Worm (Caenorhabditis elegans) whole organism, L1 larva: ENCODE measurements around the gene F15A4.5.
"Not testable (repeated sequence)": the region's sequence is repeated elsewhere in the genome, so short reads cannot be mapped to it uniquely, and the experiment has no call there.

Source experiments
- aha-1 ChIP-seq: fragments of 150-350 bp; optimal IDR thresholded peaks from 2 replicates; lab custom pipeline; 2014; ENCODE audit warnings: missing biosample characterization, missing genetic modification characterization
- ceh-63 ChIP-seq: fragments of 200-800 bp; sonication (Bioruptor generic); optimal IDR thresholded peaks from 2 replicates; lab custom pipeline; 2018; ENCODE audit warnings: mild to moderate bottlenecking, missing genetic modification characterization, missing compliant biosample characterization
- ceh-8 ChIP-seq: fragments of 200-800 bp; sonication (Bioruptor generic); optimal IDR thresholded peaks from 2 replicates; lab custom pipeline; 2018; ENCODE audit warnings: mild to moderate bottlenecking, missing genetic modification characterization, moderate library complexity, missing compliant biosample characterization
- ces-1 ChIP-seq: fragments of 150-350 bp; optimal IDR thresholded peaks from 2 replicates; lab custom pipeline; 2014; ENCODE audit warnings: missing biosample characterization, missing genetic modification reagents, missing genetic modification characterization
- efl-1 ChIP-seq, 4 experiments: fragments of 150-350 bp; optimal IDR thresholded peaks in 3 of 4; peaks in 1 of 4; 1 replicate in 1 of 4; 2 replicates in 3 of 4; lab custom pipeline; 2014; ENCODE audit warnings: missing biosample characterization in 2 of 4, missing genetic modification characterization in 2 of 4, missing genetic modification reagents in 2 of 4
- egl-13 ChIP-seq: sonication (generic microtip); optimal IDR thresholded peaks from 2 replicates; lab custom pipeline; 2016; ENCODE audit warnings: missing genotype, missing genetic modification reagents, missing genetic modification characterization, missing compliant biosample characterization
- elt-3 ChIP-seq, 6 experiments: fragments of 150-350 bp in 1 of 6; sonication (generic microtip); optimal IDR thresholded peaks; 2 replicates each; lab custom pipeline; 2017 to 2018; ENCODE audit warnings: missing biosample characterization in 6 of 6, missing genetic modification characterization in 6 of 6, inconsistent platforms in 1 of 6
- ets-5 ChIP-seq: fragments of 200-800 bp; sonication (Bioruptor generic); IDR thresholded peaks from 2 replicates; pipeline ENCODE4 v1.3.6; 2022; ENCODE audit warnings: missing genetic modification characterization, missing compliant biosample characterization
- fkh-10 ChIP-seq: sonication (generic microtip); optimal IDR thresholded peaks from 2 replicates; lab custom pipeline; 2017; ENCODE audit warnings: missing biosample characterization, missing genetic modification reagents, missing genetic modification characterization
- fkh-4 ChIP-seq: sonication (generic microtip); optimal IDR thresholded peaks from 2 replicates; lab custom pipeline; 2016; ENCODE audit warnings: missing compliant biosample characterization, missing genetic modification characterization, borderline replicate concordance
- hlh-4 ChIP-seq: sonication (generic microtip); optimal IDR thresholded peaks from 2 replicates; lab custom pipeline; 2016; ENCODE audit warnings: mild to moderate bottlenecking, missing genetic modification characterization, missing compliant biosample characterization
- hpl-2 ChIP-seq: fragments of 150-350 bp; optimal IDR thresholded peaks from 2 replicates; lab custom pipeline; 2014; ENCODE audit warnings: missing biosample characterization, missing genetic modification reagents, missing genetic modification characterization
- jun-1 ChIP-seq: fragments of 150-350 bp; optimal IDR thresholded peaks from 2 replicates; lab custom pipeline; 2014; ENCODE audit warnings: missing biosample characterization, missing genetic modification reagents, missing genetic modification characterization
- lin-13 ChIP-seq: fragments of 150-350 bp; optimal IDR thresholded peaks from 2 replicates; lab custom pipeline; 2014; ENCODE audit warnings: missing biosample characterization, missing genetic modification reagents, missing genetic modification characterization
- lin-14 ChIP-seq: fragments of 200-800 bp; sonication (Bioruptor generic); optimal IDR thresholded peaks from 2 replicates; lab custom pipeline; 2018; ENCODE audit warnings: mild to moderate bottlenecking, missing genetic modification characterization, moderate library complexity, missing compliant biosample characterization
- lin-15B ChIP-seq: fragments of 150-350 bp; sonication (generic microtip); optimal IDR thresholded peaks from 3 replicates; lab custom pipeline; 2014; ENCODE audit warnings: missing biosample characterization, missing genetic modification characterization
- lsy-2 ChIP-seq, 2 experiments: fragments of 150-350 bp; optimal IDR thresholded peaks; 2 replicates each; lab custom pipeline; 2014; ENCODE audit warnings: missing biosample characterization in 2 of 2, missing genetic modification characterization in 2 of 2
- mab-9 ChIP-seq: fragments of 200-800 bp; sonication (Bioruptor generic); IDR thresholded peaks from 2 replicates; pipeline ENCODE4 v1.3.6; 2022; ENCODE audit warnings: missing genetic modification reagents, missing genetic modification characterization, missing compliant biosample characterization
- mdl-1 ChIP-seq, 2 experiments: fragments of 150-350 bp; optimal IDR thresholded peaks; 2 replicates each; lab custom pipeline; 2014 to 2017; ENCODE audit warnings: missing biosample characterization in 2 of 2, missing genetic modification characterization in 2 of 2, inconsistent platforms in 1 of 2
- mef-2 ChIP-seq: fragments of 150-350 bp; optimal IDR thresholded peaks from 2 replicates; lab custom pipeline; 2014; ENCODE audit warnings: missing biosample characterization, missing genetic modification characterization
- nhr-12 ChIP-seq: sonication (generic microtip); optimal IDR thresholded peaks from 2 replicates; lab custom pipeline; 2017; ENCODE audit warnings: missing biosample characterization, missing genetic modification characterization
- nhr-237 ChIP-seq: fragments of 150-350 bp; optimal IDR thresholded peaks from 2 replicates; lab custom pipeline; 2014; ENCODE audit warnings: missing biosample characterization, missing genetic modification characterization
- nhr-71 ChIP-seq: sonication (generic microtip); optimal IDR thresholded peaks from 2 replicates; lab custom pipeline; 2016; ENCODE audit warnings: mild to moderate bottlenecking, missing genetic modification characterization, moderate library complexity, missing compliant biosample characterization
- nhr-76 ChIP-seq: sonication (generic microtip); optimal IDR thresholded peaks from 2 replicates; lab custom pipeline; 2017; ENCODE audit warnings: missing biosample characterization, missing genetic modification characterization
- nhr-84 ChIP-seq: sonication (generic microtip); optimal IDR thresholded peaks from 2 replicates; lab custom pipeline; 2017; ENCODE audit warnings: missing biosample characterization, missing genetic modification characterization
- nhr-85 ChIP-seq: sonication (generic microtip); peaks from one replicate; lab custom pipeline; 2016; ENCODE audit warnings: missing genetic modification characterization, inconsistent platforms, missing compliant biosample characterization
- pax-3 ChIP-seq: fragments of 200-800 bp; sonication (Bioruptor generic); optimal IDR thresholded peaks from 2 replicates; lab custom pipeline; 2018; ENCODE audit warnings: mild to moderate bottlenecking, missing genetic modification characterization, moderate library complexity, missing compliant biosample characterization
- pqm-1 ChIP-seq: sonication (generic microtip); optimal IDR thresholded peaks from 3 replicates; lab custom pipeline; 2017; ENCODE audit warnings: missing biosample characterization, missing genetic modification characterization
- snpc-4 ChIP-seq: fragments of 150-350 bp; optimal IDR thresholded peaks from 2 replicates; lab custom pipeline; 2014; ENCODE audit warnings: missing biosample characterization, missing genetic modification characterization
- snu-23 ChIP-seq: sonication (generic microtip); optimal IDR thresholded peaks from 2 replicates; lab custom pipeline; 2016; ENCODE audit warnings: missing genetic modification characterization, missing compliant biosample characterization
- sox-4 ChIP-seq: sonication (generic microtip); optimal IDR thresholded peaks from 2 replicates; lab custom pipeline; 2016; ENCODE audit warnings: missing genetic modification characterization, missing compliant biosample characterization
- sptf-1 ChIP-seq: fragments of 150-350 bp; optimal IDR thresholded peaks from 2 replicates; lab custom pipeline; 2014; ENCODE audit warnings: missing biosample characterization, missing genetic modification characterization
- sup-37 ChIP-seq: fragments of 200-800 bp; sonication (Bioruptor generic); optimal IDR thresholded peaks from 2 replicates; lab custom pipeline; 2018; ENCODE audit warnings: mild to moderate bottlenecking, missing genetic modification characterization, missing compliant biosample characterization
- unc-62 ChIP-seq: fragments of 150-350 bp; optimal IDR thresholded peaks from 2 replicates; lab custom pipeline; 2014; ENCODE audit warnings: missing biosample characterization, missing genetic modification reagents, missing genetic modification characterization
- vab-15 ChIP-seq: sonication (generic microtip); optimal IDR thresholded peaks from 2 replicates; lab custom pipeline; 2017; ENCODE audit warnings: missing genotype, mild to moderate bottlenecking, missing genetic modification characterization, missing compliant biosample characterization
- ztf-11 ChIP-seq, 2 experiments: sonication (generic microtip); optimal IDR thresholded peaks; 2 replicates each; lab custom pipeline; 2016 to 2017; ENCODE audit warnings: missing genetic modification characterization in 2 of 2, missing biosample characterization in 1 of 2, missing compliant biosample characterization in 1 of 2
- ztf-4 ChIP-seq: fragments of 150-350 bp; optimal IDR thresholded peaks from 2 replicates; lab custom pipeline; 2014; ENCODE audit warnings: missing biosample characterization, missing genetic modification characterization

Gene F15A4.5

DNA sequence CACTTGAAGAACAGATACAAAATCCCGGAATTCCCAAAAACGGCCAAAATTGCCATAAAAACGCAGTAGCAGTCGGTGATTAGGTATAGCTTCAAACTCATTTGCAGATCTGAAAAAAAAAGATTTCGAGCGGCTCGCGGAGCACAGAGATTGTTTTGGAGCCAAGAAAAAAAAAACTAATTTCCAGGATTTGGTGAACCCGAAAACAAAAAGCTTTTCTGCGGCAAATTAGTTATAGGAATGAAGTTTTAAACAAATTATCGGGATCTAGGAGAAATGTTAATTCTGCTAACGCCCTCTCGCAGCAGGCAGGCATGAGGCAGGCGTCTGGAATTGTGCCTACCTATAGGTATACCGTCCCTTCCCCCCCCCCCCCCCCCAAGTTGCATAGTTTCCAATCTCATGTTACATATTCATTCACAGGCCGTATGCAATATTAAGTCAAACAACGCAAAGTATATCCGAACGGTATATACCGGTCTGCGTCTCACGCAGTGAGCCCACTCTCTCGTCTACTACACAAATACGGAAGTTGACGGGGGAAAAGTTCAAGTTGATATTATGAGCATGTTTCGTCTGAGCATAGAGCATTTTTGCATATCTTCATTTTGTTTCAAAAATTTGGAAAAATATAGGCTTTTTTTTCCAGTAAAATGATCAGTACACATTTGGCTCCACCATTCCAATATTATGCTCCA lies 26.2 kb downstream of the F15A4.5 start, which contains the start of the genes W05H5.1 and pitr-6:
Gene W05H5.1, minus strand, starts transcription at position 101 of the 698 bp plus-strand sequence.
Gene pitr-6, plus strand, starts transcription at position 648 of the 698 bp plus-strand sequence.
- no peak for TF ChIP-seq nhr-76 (tag; lab: Kevin White, UChicago)
- no peak for TF ChIP-seq jun-1 (tag; lab: Kevin White, UChicago)
- TF ChIP-seq hlh-4 = no peak
- TF ChIP-seq nhr-237 = no peak
- TF ChIP-seq sup-37 (GFP tag; lab: Kevin White, UChicago) = no peak
- no peak for TF ChIP-seq aha-1 (tag; lab: Kevin White, UChicago)
- TF ChIP-seq snpc-4 (tag; lab: Kevin White, UChicago) = no peak
- TF ChIP-seq sptf-1 (tag; lab: Kevin White, UChicago) = no peak
- TF ChIP-seq egl-13 (tag; lab: Kevin White, UChicago) = no peak
- no peak for TF ChIP-seq sox-4 (tag; lab: Kevin White, UChicago)
- TF ChIP-seq ceh-8 (GFP tag; lab: Kevin White, UChicago) = no peak
- TF ChIP-seq ceh-63 = no peak
- no peak for TF ChIP-seq unc-62

DNA sequence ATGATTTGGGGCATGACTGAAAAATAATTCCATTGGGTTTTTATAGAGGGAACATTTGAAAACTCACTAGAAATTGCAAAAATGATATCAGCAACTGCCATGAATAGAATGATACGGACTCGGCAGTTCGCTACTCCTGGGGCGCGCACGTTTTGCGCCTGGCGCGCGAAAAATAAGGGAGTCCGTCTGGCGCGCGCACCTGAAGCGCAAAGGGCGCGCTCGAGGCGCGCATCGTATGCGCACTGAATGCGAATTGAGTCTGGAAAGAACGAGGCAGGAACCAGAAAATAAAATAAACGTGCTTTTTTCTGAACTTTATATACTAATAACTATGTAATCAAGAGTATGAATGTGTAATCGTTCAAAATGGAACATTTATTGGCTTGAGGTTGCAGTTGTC lies 29.9 kb downstream of the F15A4.5 start, which contains the start of gene Y57A10C.10:
Gene Y57A10C.10, minus strand, starts transcription at position 101 of the 400 bp plus-strand sequence.
- TF ChIP-seq nhr-84, nhr-85, nhr-12 (tag; lab: Kevin White, UChicago): not testable (repeated sequence)

DNA sequence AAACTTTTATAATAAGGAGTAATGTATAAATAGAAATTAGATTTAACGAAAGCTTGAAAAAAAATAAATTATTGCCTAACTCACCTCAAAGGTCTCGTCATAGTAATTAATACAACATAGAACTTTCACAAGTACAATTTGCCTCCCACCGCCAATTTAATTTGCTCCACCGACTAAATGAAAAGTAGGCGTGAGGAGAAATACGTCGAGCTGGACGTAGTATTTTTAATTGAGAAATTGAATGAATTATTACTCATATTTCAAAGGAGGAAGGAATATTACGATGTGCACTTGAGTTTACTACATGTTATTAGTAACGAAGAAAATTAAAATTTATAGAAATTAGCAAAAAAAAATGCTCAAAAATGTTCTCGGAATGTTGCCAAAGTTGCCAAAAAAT lies 32.6 kb downstream of the F15A4.5 start, which contains the start of gene Y57A10C.9:
Gene Y57A10C.9, minus strand, starts transcription at position 101 of the 400 bp plus-strand sequence.
- TF ChIP-seq pax-3 (tag; lab: Kevin White, UChicago) (no peak), nhr-71 (tag; lab: Kevin White, UChicago) (peak; percentile 1), pqm-1 (tag; lab: Kevin White, UChicago) (no peak)

DNA sequence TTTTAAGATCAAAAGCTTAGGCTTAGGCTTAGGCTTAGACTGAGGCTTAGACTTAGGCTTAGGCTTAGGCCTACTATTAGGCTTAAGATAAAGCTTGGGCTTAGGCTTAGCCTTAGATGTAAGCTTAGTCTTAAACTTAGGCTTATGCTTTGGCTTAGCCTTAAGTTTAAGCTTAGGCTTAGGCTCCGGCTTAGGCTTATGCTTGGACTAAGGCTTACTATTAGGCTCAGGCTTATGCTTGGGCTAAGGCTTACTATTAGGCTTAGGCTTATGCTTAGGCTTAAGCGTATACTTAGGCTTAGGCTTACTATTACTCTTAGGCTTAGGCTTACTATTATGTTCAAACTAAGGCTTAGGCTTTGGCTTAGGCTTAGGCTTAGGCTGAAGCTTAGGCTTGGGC lies 34.3 kb downstream of the F15A4.5 start:
- TF ChIP-seq aha-1 (tag; lab: Kevin White, UChicago) = no peak
- no peak for TF ChIP-seq mdl-1 (tag; optimal IDR thresholded peaks at IDR 0.05; lab: Kevin White, UChicago)
- TF ChIP-seq nhr-76 (tag; lab: Kevin White, UChicago) = no peak
- TF ChIP-seq mef-2 (tag; lab: Kevin White, UChicago) = no peak
- TF ChIP-seq lin-13 (GFP tag; lab: Kevin White, UChicago) = no peak
- no peak for TF ChIP-seq fkh-10 (GFP tag; lab: Kevin White, UChicago)
- no peak for TF ChIP-seq fkh-4 (tag; lab: Kevin White, UChicago)
- TF ChIP-seq ets-5 (GFP tag; lab: Robert Waterston, UW) = no peak
- TF ChIP-seq ceh-8 (GFP tag; lab: Kevin White, UChicago) = no peak
- TF ChIP-seq, all 84 proteins: peak for 0

- no peak for TF ChIP-seq ztf-4
- no peak for TF ChIP-seq efl-1 (optimal IDR thresholded peaks at IDR 0.05; lab: Kevin White, UChicago)
- peak in 1 of 2 experiments; percentile 52 for TF ChIP-seq efl-1 (GFP tag; optimal IDR thresholded peaks at IDR 0.05 in 1 of 2; lab: Kevin White, UChicago)
Measured at ce11 chrII:12435202-12435872, 35.7 kb downstream of the F15A4.5 start.

ce11 chrII:12432356-12432755 lies 38.7 kb downstream of the F15A4.5 start, which contains the start of gene dct-12:
TSS of gene dct-12 (minus strand) at chrII:12432456.
- no peak for TF ChIP-seq ces-1 (GFP tag; lab: Kevin White, UChicago)
- no peak for TF ChIP-seq ztf-11 (tag; optimal IDR thresholded peaks at IDR 0.05; lab: Kevin White, UChicago)
- TF ChIP-seq sptf-1 (tag; lab: Kevin White, UChicago) = no peak
- TF ChIP-seq mab-9 (GFP tag; lab: Robert Waterston, UW) = no peak
- no peak for TF ChIP-seq hpl-2 (GFP tag; lab: Kevin White, UChicago)
- no peak for TF ChIP-seq vab-15 (tag; lab: Kevin White, UChicago)
- no peak for TF ChIP-seq snu-23 (GFP tag; lab: Kevin White, UChicago)
- no peak for TF ChIP-seq elt-3 (tag; optimal IDR thresholded peaks at IDR 0.05; lab: Kevin White, UChicago)
- TF ChIP-seq lin-14 (GFP tag; lab: Kevin White, UChicago) = no peak
- TF ChIP-seq ztf-4 = no peak
- no peak for TF ChIP-seq ceh-8 (GFP tag; lab: Kevin White, UChicago)
- TF ChIP-seq lsy-2 (tag; optimal IDR thresholded peaks at IDR 0.05; lab: Kevin White, UChicago) = no peak
- TF ChIP-seq fkh-4 (tag; lab: Kevin White, UChicago) = no peak
- no peak for TF ChIP-seq lin-15B (tag; lab: Kevin White, UChicago)
- TF ChIP-seq, all 84 proteins: peak for 0
